Fruit fly (Drosophila melanogaster) whole organism, prepupa: ENCODE measurements around the gene CG2310.

Source experiments
- Blimp-1 ChIP-seq: fragments of 200-800 bp; sonication (Bioruptor generic); optimal IDR thresholded peaks from 3 replicates; lab custom pipeline; 2017; ENCODE audit warnings: missing biosample characterization, missing genetic modification characterization, mild to moderate bottlenecking, moderate library complexity, missing genetic modification reagents
- CG10631 ChIP-seq: fragments of 200-800 bp; sonication (Bioruptor generic); optimal IDR thresholded peaks from 2 replicates; lab custom pipeline; 2016; ENCODE audit warnings: missing biosample characterization, missing genetic modification characterization
- CG10669 ChIP-seq: fragments of 200-800 bp; sonication (Bioruptor generic); optimal IDR thresholded peaks from 3 replicates; lab custom pipeline; 2018; ENCODE audit warnings: missing biosample characterization, mild to moderate bottlenecking, missing genetic modification characterization, moderate library complexity
- CG11294 ChIP-seq: fragments of 200-800 bp; sonication (Bioruptor generic); IDR thresholded peaks from 2 replicates; pipeline ENCODE4 v1.3.6; 2022; ENCODE audit warnings: missing biosample characterization, missing genetic modification characterization
- CG11762 ChIP-seq: fragments of 200-800 bp; sonication (Bioruptor generic); optimal IDR thresholded peaks from 3 replicates; lab custom pipeline; 2016; ENCODE audit warnings: missing biosample characterization, missing genetic modification characterization; ENCODE audit not compliant: insufficient read depth
- CG11902 ChIP-seq: fragments of 200-800 bp; sonication (Bioruptor generic); optimal IDR thresholded peaks from 3 replicates; lab custom pipeline; 2016; ENCODE audit warnings: missing biosample characterization, missing genetic modification characterization
- CG15336 ChIP-seq: fragments of 200-800 bp; sonication (Bioruptor generic); IDR thresholded peaks from 2 replicates; pipeline ENCODE4 v1.3.6; 2022; ENCODE audit warnings: missing biosample characterization, missing genetic modification characterization
- CG1621 ChIP-seq: fragments of 200-800 bp; sonication (Bioruptor generic); optimal IDR thresholded peaks from 3 replicates; lab custom pipeline; 2018; ENCODE audit warnings: missing biosample characterization, mild to moderate bottlenecking, missing genetic modification characterization
- CG16779 ChIP-seq: fragments of 200-800 bp; sonication (Bioruptor generic); optimal IDR thresholded peaks from 3 replicates; lab custom pipeline; 2017; ENCODE audit warnings: missing biosample characterization, mild to moderate bottlenecking, missing genetic modification characterization
- CG3032 ChIP-seq: fragments of 200-800 bp; optimal IDR thresholded peaks from 2 replicates; lab custom pipeline; 2019; ENCODE audit warnings: missing biosample characterization, mild to moderate bottlenecking, missing genetic modification characterization, moderate library complexity
- CG32006 ChIP-seq: fragments of 200-800 bp; sonication (Bioruptor generic); optimal IDR thresholded peaks from 3 replicates; lab custom pipeline; 2017; ENCODE audit warnings: missing biosample characterization, mild to moderate bottlenecking, missing genetic modification characterization
- CG34406 ChIP-seq: fragments of 200-800 bp; sonication (Bioruptor generic); optimal IDR thresholded peaks from 3 replicates; lab custom pipeline; 2016; ENCODE audit warnings: missing biosample characterization, missing genetic modification characterization
- CG3919 ChIP-seq: fragments of 200-800 bp; sonication (Bioruptor generic); optimal IDR thresholded peaks from 3 replicates; lab custom pipeline; 2016; ENCODE audit warnings: missing biosample characterization, missing genetic modification characterization
- CG4318 ChIP-seq: fragments of 200-800 bp; sonication (Bioruptor generic); optimal IDR thresholded peaks from 3 replicates; lab custom pipeline; 2017; ENCODE audit warnings: missing biosample characterization, mild to moderate bottlenecking, missing genetic modification characterization
- CG6276 ChIP-seq: fragments of 200-800 bp; sonication (Bioruptor generic); optimal IDR thresholded peaks from 2 replicates; lab custom pipeline; 2017; ENCODE audit warnings: missing biosample characterization, mild to moderate bottlenecking, missing genetic modification characterization
- CG7368 ChIP-seq: fragments of 200-800 bp; sonication (Bioruptor generic); optimal IDR thresholded peaks from 3 replicates; lab custom pipeline; 2016; ENCODE audit warnings: missing biosample characterization, missing genetic modification characterization
- CG8119 ChIP-seq: fragments of 200-800 bp; sonication (Bioruptor generic); IDR thresholded peaks from 3 replicates; pipeline ENCODE4 v1.3.6; 2022; ENCODE audit warnings: missing biosample characterization, missing genetic modification characterization
- CG8319 ChIP-seq: fragments of 200-800 bp; sonication (Bioruptor generic); optimal IDR thresholded peaks from 3 replicates; lab custom pipeline; 2016; ENCODE audit warnings: missing biosample characterization, missing genetic modification characterization
- CG8632 ChIP-seq: fragments of 200-800 bp; sonication (Bioruptor generic); optimal IDR thresholded peaks from 3 replicates; lab custom pipeline; 2016; ENCODE audit warnings: missing biosample characterization, missing genetic modification characterization
- CG9139 ChIP-seq: fragments of 200-800 bp; sonication (Bioruptor generic); optimal IDR thresholded peaks from 3 replicates; lab custom pipeline; 2017; ENCODE audit warnings: missing biosample characterization, mild to moderate bottlenecking, missing genetic modification characterization
- Eip75B ChIP-seq: fragments of 200-800 bp; sonication (Bioruptor generic); optimal IDR thresholded peaks from 3 replicates; lab custom pipeline; 2016; ENCODE audit warnings: missing biosample characterization, missing genetic modification characterization
- Eip78C ChIP-seq: fragments of 200-800 bp; sonication (Bioruptor generic); peaks from one replicate; lab custom pipeline; 2016; ENCODE audit warnings: missing biosample characterization, missing genetic modification characterization
- Eip93F ChIP-seq: fragments of 200-800 bp; sonication (Bioruptor generic); optimal IDR thresholded peaks from 2 replicates; lab custom pipeline; 2016; ENCODE audit warnings: missing biosample characterization, mild to moderate bottlenecking, missing genetic modification characterization
- Ets21C ChIP-seq: fragments of 200-800 bp; sonication (Bioruptor generic); optimal IDR thresholded peaks from 3 replicates; lab custom pipeline; 2016; ENCODE audit warnings: missing biosample characterization, missing genetic modification characterization
- Ets96B ChIP-seq: fragments of 200-800 bp; optimal IDR thresholded peaks from 2 replicates; lab custom pipeline; 2019; ENCODE audit warnings: missing biosample characterization, mild to moderate bottlenecking, missing genetic modification characterization, moderate library complexity
- Gug ChIP-seq: fragments of 200-800 bp; sonication (Bioruptor generic); IDR thresholded peaks from 2 replicates; pipeline ENCODE4 v1.3.6; 2022; ENCODE audit warnings: missing biosample characterization, missing genetic modification characterization
- Hr38 ChIP-seq: sonication (Bioruptor generic); optimal IDR thresholded peaks from 2 replicates; lab custom pipeline; 2016; ENCODE audit warnings: missing biosample characterization, missing genetic modification characterization
- Lpt ChIP-seq: fragments of 200-800 bp; sonication (Bioruptor generic); optimal IDR thresholded peaks from 3 replicates; lab custom pipeline; 2016; ENCODE audit warnings: missing biosample characterization, missing genetic modification characterization
- Met ChIP-seq: fragments of 200-800 bp; sonication (Bioruptor generic); optimal IDR thresholded peaks from 3 replicates; lab custom pipeline; 2016; ENCODE audit warnings: missing biosample characterization, missing genetic modification characterization
- OdsH ChIP-seq: fragments of 200-800 bp; sonication (Bioruptor generic); optimal IDR thresholded peaks from 3 replicates; lab custom pipeline; 2016; ENCODE audit warnings: missing biosample characterization, missing genetic modification characterization
- Sox102F ChIP-seq: fragments of 200-800 bp; sonication (Bioruptor generic); optimal IDR thresholded peaks from 2 replicates; lab custom pipeline; 2016; ENCODE audit warnings: missing biosample characterization, mild to moderate bottlenecking, missing genetic modification characterization
- Sox14 ChIP-seq: fragments of 200-800 bp; sonication (Bioruptor generic); optimal IDR thresholded peaks from 3 replicates; lab custom pipeline; 2016; ENCODE audit warnings: missing biosample characterization, missing genetic modification characterization
- Sox15 ChIP-seq: fragments of 200-800 bp; sonication (Bioruptor generic); optimal IDR thresholded peaks from 3 replicates; lab custom pipeline; 2016; ENCODE audit warnings: missing biosample characterization, missing genetic modification characterization
- achi ChIP-seq: fragments of 200-800 bp; sonication (Bioruptor generic); optimal IDR thresholded peaks from 3 replicates; lab custom pipeline; 2016; ENCODE audit warnings: missing biosample characterization, missing genetic modification characterization
- acj6 ChIP-seq: fragments of 200-800 bp; sonication (Bioruptor generic); optimal IDR thresholded peaks from 3 replicates; lab custom pipeline; 2016; ENCODE audit warnings: missing biosample characterization, missing genetic modification characterization
- cyc ChIP-seq: fragments of 200-800 bp; sonication (Bioruptor generic); optimal IDR thresholded peaks from 3 replicates; lab custom pipeline; 2016; ENCODE audit warnings: missing biosample characterization, missing genetic modification characterization
- dac ChIP-seq: fragments of 200-800 bp; sonication (Bioruptor generic); optimal IDR thresholded peaks from 2 replicates; lab custom pipeline; 2017; ENCODE audit warnings: missing biosample characterization, mild to moderate bottlenecking, missing genetic modification characterization
- eg ChIP-seq: fragments of 200-800 bp; sonication (Bioruptor generic); IDR thresholded peaks from 3 replicates; pipeline ENCODE4 v1.3.6; 2022; ENCODE audit warnings: missing biosample characterization, missing genetic modification characterization
- esn ChIP-seq: fragments of 200-800 bp; sonication (Bioruptor generic); optimal IDR thresholded peaks from 2 replicates; lab custom pipeline; 2016; ENCODE audit warnings: missing biosample characterization, mild to moderate bottlenecking, missing genetic modification characterization, moderate library complexity
- fd85E ChIP-seq: fragments of 200-800 bp; sonication (Bioruptor generic); optimal IDR thresholded peaks from 3 replicates; lab custom pipeline; 2016; ENCODE audit warnings: missing biosample characterization, missing genetic modification characterization
- net ChIP-seq: fragments of 200-800 bp; sonication (Bioruptor generic); optimal IDR thresholded peaks from 3 replicates; lab custom pipeline; 2016; ENCODE audit warnings: missing biosample characterization, missing genetic modification characterization
- pdm3 ChIP-seq: fragments of 200-800 bp; sonication (Bioruptor generic); optimal IDR thresholded peaks from 3 replicates; lab custom pipeline; 2016; ENCODE audit warnings: missing biosample characterization, missing genetic modification characterization
- salr ChIP-seq, 2 experiments: fragments of 200-800 bp; sonication (Bioruptor generic); optimal IDR thresholded peaks; 3 replicates each; lab custom pipeline; 2016 to 2018; ENCODE audit warnings: missing biosample characterization in 2 of 2, missing genetic modification characterization in 2 of 2, mild to moderate bottlenecking in 1 of 2
- ss ChIP-seq, 2 experiments: fragments of 200-800 bp; sonication (Bioruptor generic); optimal IDR thresholded peaks; 2 replicates in 1 of 2; 3 replicates in 1 of 2; lab custom pipeline; 2017 to 2018; ENCODE audit warnings: mild to moderate bottlenecking in 2 of 2, missing biosample characterization in 2 of 2, missing genetic modification characterization in 2 of 2, moderate library complexity in 1 of 2
- svp ChIP-seq: fragments of 200-800 bp; sonication (Bioruptor generic); peaks from one replicate; lab custom pipeline; 2016; ENCODE audit warnings: missing biosample characterization, missing genetic modification characterization
- topi ChIP-seq: fragments of 200-800 bp; sonication (Bioruptor generic); optimal IDR thresholded peaks from 3 replicates; lab custom pipeline; 2016; ENCODE audit warnings: missing biosample characterization, missing genetic modification characterization
- vri ChIP-seq: fragments of 200-800 bp; sonication (Bioruptor generic); optimal IDR thresholded peaks from 3 replicates; lab custom pipeline; 2016; ENCODE audit warnings: missing biosample characterization, mild to moderate bottlenecking, missing genetic modification characterization

CG2310 gene

dm6 chr3R:29522164-29522563 is 28.8 kb upstream of the CG2310 start (continued):
- peak; percentile 36 for TF ChIP-seq Sox14 (GFP tag; lab: Kevin White, UChicago)
- no peak for TF ChIP-seq CG16779 (tag; lab: Kevin White, UChicago)
- peak; percentile 46 for TF ChIP-seq cyc (GFP tag; lab: Kevin White, UChicago)
- TF ChIP-seq vri, result peak; percentile 9
- peak; percentile 44 for TF ChIP-seq Eip75B
- peak; percentile 74 for TF ChIP-seq CG3032 (tag; lab: Kevin White, UChicago)
- peak; percentile 57 for TF ChIP-seq CG10631 (GFP tag; lab: Kevin White, UChicago)
- no peak for TF ChIP-seq fd85E

DNA sequence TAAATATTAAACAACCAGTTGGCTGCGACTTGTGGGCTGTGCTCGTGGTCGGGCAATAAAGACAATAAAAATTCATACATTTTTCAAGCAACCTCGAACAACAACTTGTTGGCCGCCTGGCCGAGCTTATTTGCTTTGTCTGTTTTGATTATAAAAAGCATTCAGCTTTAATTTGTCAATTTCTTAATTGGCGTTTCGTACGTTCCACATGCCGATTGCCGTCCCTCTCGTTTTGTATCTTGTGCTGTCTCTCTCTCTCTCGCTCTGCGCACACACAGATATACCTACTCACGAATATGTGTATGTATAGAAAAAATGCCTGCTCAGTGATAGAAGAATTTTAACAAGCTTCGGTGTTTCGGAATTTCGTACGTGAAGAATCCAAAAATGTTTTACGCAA is 26.9 kb upstream of the CG2310 start:
- TF ChIP-seq svp (GFP tag; lab: Kevin White, UChicago) (no peak), fd85E (no peak), Eip78C (GFP tag; lab: Kevin White, UChicago) (peak; percentile 36), Gug (GFP tag; lab: Robert Waterston, UW) (no peak), Sox102F (GFP tag; lab: Kevin White, UChicago) (no peak)

DNA sequence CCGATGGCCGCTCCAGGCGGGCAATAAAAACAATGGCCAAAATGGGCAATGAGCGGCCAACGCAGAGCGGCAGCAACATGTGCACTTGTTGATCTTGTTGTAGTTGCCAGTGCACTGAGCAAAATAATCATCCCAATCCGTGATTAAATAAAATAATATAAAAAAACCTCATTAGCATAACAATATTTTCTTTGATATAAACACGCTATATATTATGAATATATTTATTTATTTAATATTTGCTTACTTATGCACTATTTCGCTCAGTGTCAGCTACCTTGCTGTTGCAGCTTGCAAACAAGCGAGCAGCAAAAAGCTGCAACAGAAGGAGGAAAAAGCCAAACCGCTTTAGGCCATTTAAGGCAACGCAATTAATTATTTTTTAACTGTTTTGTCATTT is 26.0 kb upstream of the CG2310 start:
- TF ChIP-seq Ets96B (peak; percentile 79), CG8319 (peak; percentile 46), topi (GFP tag; lab: Kevin White, UChicago) (peak; percentile 61), CG11762 (GFP tag; lab: Kevin White, UChicago) (peak; percentile 51), CG9139 (peak; percentile 70), fd85E (no peak), OdsH (peak; percentile 77), Blimp-1 (GFP tag; lab: Kevin White, UChicago) (peak; percentile 29), CG10669 (GFP tag; lab: Kevin White, UChicago) (peak; percentile 77), cyc (GFP tag; lab: Kevin White, UChicago) (peak; percentile 57), CG8632 (GFP tag; lab: Kevin White, UChicago) (peak; percentile 77), salr (GFP tag; optimal IDR thresholded peaks at IDR 0.05; lab: Kevin White, UChicago) (peak; percentile 31 to 63), vri (peak; percentile 22), Eip78C (GFP tag; lab: Kevin White, UChicago) (peak; percentile 93), achi (GFP tag; lab: Kevin White, UChicago) (peak; percentile 78), CG11294 (GFP tag; lab: Robert Waterston, UW) (peak; percentile 15; the same call in 1 of the 2 replicates), CG15336 (GFP tag; lab: Robert Waterston, UW) (peak; percentile 77), CG34406 (GFP tag; lab: Kevin White, UChicago) (peak; percentile 78), CG7368 (GFP tag; lab: Kevin White, UChicago) (peak; percentile 65), dac (GFP tag; lab: Kevin White, UChicago) (no peak), Ets21C (GFP tag; lab: Kevin White, UChicago) (peak; percentile 4), Eip75B (peak; percentile 40), Eip93F (peak; percentile 21), pdm3 (GFP tag; lab: Kevin White, UChicago) (peak; percentile 45), CG11902 (GFP tag; lab: Kevin White, UChicago) (peak; percentile 67), CG16779 (tag; lab: Kevin White, UChicago) (peak; percentile 45), Lpt (GFP tag; lab: Kevin White, UChicago) (peak; percentile 60), CG4318 (GFP tag; lab: Kevin White, UChicago) (peak; percentile 34), Sox102F (GFP tag; lab: Kevin White, UChicago) (peak; percentile 63), CG6276 (peak; percentile 55), esn (GFP tag; lab: Kevin White, UChicago) (peak; percentile 69), Sox15 (GFP tag; lab: Kevin White, UChicago) (peak; percentile 41), ss (GFP tag; optimal IDR thresholded peaks at IDR 0.05; lab: Kevin White, UChicago) (peak; percentile 70 to 86), CG8119 (GFP tag; lab: Robert Waterston, UW) (peak; percentile 82), CG3032 (tag; lab: Kevin White, UChicago) (peak; percentile 80), CG1621 (tag; lab: Kevin White, UChicago) (peak; percentile 63), CG32006 (GFP tag; lab: Kevin White, UChicago) (peak; percentile 70), net (peak; percentile 68), CG3919 (GFP tag; lab: Kevin White, UChicago) (peak; percentile 82), Hr38 (GFP tag; lab: Kevin White, UChicago) (no peak), Met (peak; percentile 59), acj6 (GFP tag; lab: Kevin White, UChicago) (peak; percentile 72), Gug (GFP tag; lab: Robert Waterston, UW) (peak; percentile 43; the same call in 1 of the 2 replicates), eg (GFP tag; lab: Robert Waterston, UW) (peak; percentile 79), svp (GFP tag; lab: Kevin White, UChicago) (peak; percentile 78)
